Worm (Caenorhabditis elegans): ENCODE measurements around the gene F20C5.5.

ce11 chrIV:8772800-8773256 is 3.4 kb upstream of the F20C5.5 start, which contains the start of gene F20C5.6:
- TF ChIP-seq cog-1 (tag; optimal IDR thresholded peaks at IDR 0.05) (no peak), flt-1 (GFP tag; IDR thresholded peaks at IDR 0.05) (no peak), ztf-23 (GFP tag; IDR thresholded peaks at IDR 0.05) (no peak)

All from whole organism, midembryonic.